Worm (Caenorhabditis elegans): Measurements from ENCODE around the gene sysm-1.

- TF ChIP-seq Y79H2A.3 (GFP tag; conservative IDR thresholded peaks at IDR 0.05) (no peak), attf-5 (GFP tag; optimal IDR thresholded peaks at IDR 0.05) (no peak)
Measured at ce11 chrII:9070740-9071139, 12.3 kb downstream of the sysm-1 start, which contains the start of gene T24B8.4.
